Worm (Caenorhabditis elegans) whole organism, late embryonic: ENCODE results near the gene srz-12.
"Not testable (repeated sequence)": the region's sequence is repeated elsewhere in the genome, so short reads cannot be mapped to it uniquely, and the experiment has no call there.

ENCODE experiments used
- C38D4.7 ChIP-seq: fragments of 200-800 bp; sonication (Bioruptor generic); optimal IDR thresholded peaks from 2 replicates; lab custom pipeline; 2018; ENCODE audit warnings: mild to moderate bottlenecking, missing genetic modification characterization, moderate library complexity, missing compliant biosample characterization
- K02D7.2 ChIP-seq: sonication (generic microtip); optimal IDR thresholded peaks from 2 replicates; lab custom pipeline; 2017; ENCODE audit warnings: mild to moderate bottlenecking, missing genetic modification characterization, missing compliant biosample characterization
- K09A11.1 ChIP-seq: sonication (generic microtip); optimal IDR thresholded peaks from 2 replicates; lab custom pipeline; 2017; ENCODE audit warnings: antibody characterized with exemption, mild to moderate bottlenecking, missing genetic modification characterization, missing compliant biosample characterization; ENCODE audit not compliant: insufficient read depth
- ahr-1 ChIP-seq: sonication (generic microtip); optimal IDR thresholded peaks from 2 replicates; lab custom pipeline; 2016; ENCODE audit warnings: missing genetic modification characterization, missing compliant biosample characterization
- ceh-18 ChIP-seq: sonication (generic microtip); optimal IDR thresholded peaks from 2 replicates; lab custom pipeline; 2016; ENCODE audit warnings: missing genetic modification characterization, missing compliant biosample characterization
- ceh-19 ChIP-seq: fragments of 200-800 bp; sonication (Bioruptor generic); optimal IDR thresholded peaks from 2 replicates; lab custom pipeline; 2018; ENCODE audit warnings: mild to moderate bottlenecking, missing genetic modification characterization, missing compliant biosample characterization
- ceh-2 ChIP-seq: sonication (generic microtip); optimal IDR thresholded peaks from 2 replicates; lab custom pipeline; 2016; ENCODE audit warnings: missing genotype, missing genetic modification characterization, missing compliant biosample characterization
- ceh-22 ChIP-seq: sonication (generic microtip); optimal IDR thresholded peaks from 2 replicates; lab custom pipeline; 2017; ENCODE audit warnings: missing biosample characterization, missing genetic modification characterization
- ceh-45 ChIP-seq: fragments of 200-800 bp; sonication (Bioruptor generic); IDR thresholded peaks from 2 replicates; pipeline ENCODE4 v1.3.6; 2022; ENCODE audit warnings: missing genetic modification reagents, missing genetic modification characterization, missing compliant biosample characterization
- ceh-48 ChIP-seq: sonication (generic microtip); optimal IDR thresholded peaks from 2 replicates; lab custom pipeline; 2016; ENCODE audit warnings: missing genetic modification characterization, inconsistent platforms, missing compliant biosample characterization
- ceh-6 ChIP-seq: fragments of 200-800 bp; sonication (Bioruptor generic); optimal IDR thresholded peaks from 2 replicates; lab custom pipeline; 2018; ENCODE audit warnings: mild to moderate bottlenecking, missing genetic modification characterization, missing compliant biosample characterization
- che-1 ChIP-seq: sonication (generic microtip); optimal IDR thresholded peaks from 2 replicates; lab custom pipeline; 2016; ENCODE audit warnings: mild to moderate bottlenecking, missing genetic modification characterization, missing compliant biosample characterization
- dve-1 ChIP-seq: sonication (generic microtip); optimal IDR thresholded peaks from 2 replicates; lab custom pipeline; 2017; ENCODE audit warnings: antibody characterized with exemption, mild to moderate bottlenecking, missing genetic modification characterization, missing compliant biosample characterization
- elt-2 ChIP-seq: sonication (generic microtip); optimal IDR thresholded peaks from 2 replicates; lab custom pipeline; 2016; ENCODE audit warnings: missing genetic modification reagents, missing genetic modification characterization, missing compliant biosample characterization
- elt-4 ChIP-seq: sonication (generic microtip); optimal IDR thresholded peaks from 2 replicates; lab custom pipeline; 2016; ENCODE audit warnings: missing genetic modification characterization, missing compliant biosample characterization
- fax-1 ChIP-seq: sonication (generic microtip); optimal IDR thresholded peaks from 2 replicates; lab custom pipeline; 2016; ENCODE audit warnings: missing genotype, missing genetic modification characterization, missing compliant biosample characterization
- fkh-10 ChIP-seq: fragments of 150-350 bp; optimal IDR thresholded peaks from 2 replicates; lab custom pipeline; 2014; ENCODE audit warnings: missing biosample characterization, missing genetic modification reagents, missing genetic modification characterization
- fkh-6 ChIP-seq: sonication (generic microtip); optimal IDR thresholded peaks from 2 replicates; lab custom pipeline; 2016; ENCODE audit warnings: missing genetic modification characterization, missing compliant biosample characterization
- gmeb-2 ChIP-seq: sonication (generic microtip); optimal IDR thresholded peaks from 2 replicates; lab custom pipeline; 2016; ENCODE audit warnings: missing genetic modification characterization, inconsistent platforms, missing compliant biosample characterization
- hlh-13 ChIP-seq: fragments of 200-800 bp; sonication (Bioruptor generic); optimal IDR thresholded peaks from 2 replicates; lab custom pipeline; 2018; ENCODE audit warnings: mild to moderate bottlenecking, missing genetic modification characterization, missing compliant biosample characterization
- mec-3 ChIP-seq: sonication (generic microtip); optimal IDR thresholded peaks from 2 replicates; lab custom pipeline; 2016; ENCODE audit warnings: borderline replicate concordance, missing genetic modification characterization, missing compliant biosample characterization
- nhr-11 ChIP-seq: fragments of 150-350 bp; optimal IDR thresholded peaks from 2 replicates; lab custom pipeline; 2014; ENCODE audit warnings: missing biosample characterization, missing genetic modification characterization
- pax-1 ChIP-seq: fragments of 150-350 bp; optimal IDR thresholded peaks from 2 replicates; lab custom pipeline; 2014; ENCODE audit warnings: missing biosample characterization, missing genetic modification characterization
- pha-2 ChIP-seq: sonication (generic microtip); optimal IDR thresholded peaks from 2 replicates; lab custom pipeline; 2017; ENCODE audit warnings: mild to moderate bottlenecking, missing genetic modification characterization, missing compliant biosample characterization
- pha-4 ChIP-seq: fragments of 150-350 bp; optimal IDR thresholded peaks from 2 replicates; lab custom pipeline; 2018; ENCODE audit warnings: missing biosample characterization, missing genetic modification reagents, missing genetic modification characterization
- pros-1 ChIP-seq: fragments of 150-350 bp; optimal IDR thresholded peaks from 2 replicates; lab custom pipeline; 2014; ENCODE audit warnings: missing biosample characterization, missing genetic modification reagents, missing genetic modification characterization
- sdc-2 ChIP-seq: sonication (generic microtip); optimal IDR thresholded peaks from 2 replicates; lab custom pipeline; 2016; ENCODE audit warnings: missing genotype, missing genetic modification characterization, missing compliant biosample characterization
- sox-2 ChIP-seq: fragments of 200-800 bp; sonication (Bioruptor generic); IDR thresholded peaks from 2 replicates; pipeline ENCODE4 v1.3.6; 2022; ENCODE audit warnings: missing genetic modification reagents, missing genetic modification characterization, missing compliant biosample characterization
- ttx-3 ChIP-seq: sonication (generic microtip); optimal IDR thresholded peaks from 2 replicates; lab custom pipeline; 2016; ENCODE audit warnings: missing genetic modification reagents, missing genetic modification characterization, missing compliant biosample characterization
- unc-3 ChIP-seq, 2 experiments: fragments of 200-800 bp in 1 of 2; sonication (Bioruptor generic) in 1 of 2; sonication (generic microtip) in 1 of 2; conservative IDR thresholded peaks in 1 of 2; optimal IDR thresholded peaks in 1 of 2; 2 replicates each; pipeline versions ENCODE4 v1.3.6 to Lab custom; 2016 to 2022; ENCODE audit warnings: missing compliant biosample characterization in 2 of 2, missing genetic modification characterization in 2 of 2, missing genetic modification reagents in 1 of 2
- unc-42 ChIP-seq: sonication (generic microtip); optimal IDR thresholded peaks from 2 replicates; lab custom pipeline; 2016; ENCODE audit warnings: missing genotype, missing genetic modification characterization, missing compliant biosample characterization
- ztf-16 ChIP-seq: sonication (generic microtip); optimal IDR thresholded peaks from 2 replicates; lab custom pipeline; 2017; ENCODE audit warnings: missing genetic modification characterization, missing compliant biosample characterization

The srz-12 gene

ce11 chrV:15821398-15821797 is 41.1 kb downstream of the srz-12 start, which contains the start of gene srbc-49:
Gene srbc-49 (plus strand): TSS chrV:15821698.
- TF ChIP-seq ztf-16 (no peak), ceh-2 (tag; lab: Kevin White, UChicago) (no peak), ceh-48 (tag; lab: Kevin White, UChicago) (no peak), ceh-45 (GFP tag; lab: Robert Waterston, UW) (no peak), K09A11.1 (tag; lab: Kevin White, UChicago) (no peak), sdc-2 (tag; lab: Kevin White, UChicago) (no peak), hlh-13 (no peak), dve-1 (no peak), ceh-18 (tag; lab: Kevin White, UChicago) (no peak)

ce11 chrV:15819983-15820382 is 42.5 kb downstream of the srz-12 start, which contains the start of gene srbc-48:
Gene srbc-48 (plus strand): TSS chrV:15820283.
- TF ChIP-seq fax-1, result no peak
- TF ChIP-seq elt-4 (tag; lab: Kevin White, UChicago), result no peak
- no peak for TF ChIP-seq che-1

DNA sequence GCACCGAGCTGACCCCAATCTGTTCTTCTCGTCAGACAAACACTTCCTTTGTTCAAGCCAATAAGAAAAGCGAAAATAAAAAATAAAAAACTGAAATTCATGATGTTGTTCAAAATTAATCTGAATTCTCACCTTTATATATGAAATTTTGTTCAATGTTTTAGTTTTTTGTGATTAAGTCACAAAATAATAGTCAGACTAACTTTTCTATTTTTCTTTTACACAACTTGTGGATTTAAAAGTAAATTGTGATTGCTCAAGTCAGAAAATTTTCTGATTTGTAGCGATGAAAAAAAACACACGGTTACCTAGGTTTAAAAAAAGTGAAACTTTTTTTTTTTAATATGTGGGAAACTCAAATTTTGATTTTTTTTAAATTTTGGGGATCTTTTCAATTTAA is 44.8 kb downstream of the srz-12 start, which contains the start of gene abf-3:
Gene abf-3, minus strand, starts transcription at position 101 of the 400 bp plus-strand sequence.
- TF ChIP-seq ceh-6 (GFP tag; lab: Kevin White, UChicago) (no peak), pros-1 (tag; lab: Kevin White, UChicago) (no peak), ttx-3 (tag; lab: Kevin White, UChicago) (no peak), K09A11.1 (tag; lab: Kevin White, UChicago) (no peak), ceh-18 (tag; lab: Kevin White, UChicago) (no peak), ceh-45 (GFP tag; lab: Robert Waterston, UW) (no peak), fkh-6 (tag; lab: Kevin White, UChicago) (no peak), sox-2 (no peak), pha-2 (tag; lab: Kevin White, UChicago) (no peak), pax-1 (tag; lab: Kevin White, UChicago) (no peak), ceh-19 (GFP tag; lab: Kevin White, UChicago) (no peak), elt-2 (no peak), ceh-2 (tag; lab: Kevin White, UChicago) (no peak), elt-4 (tag; lab: Kevin White, UChicago) (no peak), K02D7.2 (no peak), gmeb-2 (no peak), ahr-1 (no peak)

DNA sequence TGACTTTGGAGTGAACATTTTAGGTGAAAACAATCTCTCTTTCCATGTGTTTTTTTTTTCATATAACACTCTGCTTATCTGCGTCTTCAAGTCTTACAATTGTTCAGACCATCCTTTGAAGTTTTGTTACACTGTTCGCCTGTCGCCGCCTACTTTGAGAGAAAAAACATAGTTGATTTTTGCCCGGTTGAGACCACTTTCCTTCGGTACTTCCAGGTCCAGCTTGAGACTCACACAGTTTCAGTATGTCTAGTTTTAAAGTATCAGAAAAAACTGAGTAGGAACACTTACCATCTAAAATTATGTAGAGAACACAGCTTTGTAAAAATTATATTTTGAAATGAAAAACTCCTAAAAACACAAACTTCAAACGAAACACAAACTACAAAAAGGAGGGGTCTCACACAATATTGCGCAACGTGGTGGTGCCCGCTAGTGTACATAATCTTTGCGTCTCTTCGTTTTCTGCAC is 46.5 kb downstream of the srz-12 start, which contains the start of the genes fbxa-69 and F54B8.4:
Gene fbxa-69, minus strand, starts transcription at position 10 of the 471 bp plus-strand sequence.
Gene F54B8.4, plus strand, starts transcription at position 421 of the 471 bp plus-strand sequence.
- TF ChIP-seq unc-3 (GFP tag; conservative IDR thresholded peaks at IDR 0.05; lab: Robert Waterston, UW) (no peak), unc-3 (tag; optimal IDR thresholded peaks at IDR 0.05; lab: Kevin White, UChicago) (no peak), che-1 (no peak), mec-3 (tag; lab: Kevin White, UChicago) (no peak), unc-42 (tag; lab: Kevin White, UChicago) (no peak), ceh-2 (tag; lab: Kevin White, UChicago) (no peak), pha-4 (tag; lab: Kevin White, UChicago) (no peak), ceh-22 (tag; lab: Kevin White, UChicago) (no peak), nhr-11 (tag; lab: Kevin White, UChicago) (no peak)

DNA sequence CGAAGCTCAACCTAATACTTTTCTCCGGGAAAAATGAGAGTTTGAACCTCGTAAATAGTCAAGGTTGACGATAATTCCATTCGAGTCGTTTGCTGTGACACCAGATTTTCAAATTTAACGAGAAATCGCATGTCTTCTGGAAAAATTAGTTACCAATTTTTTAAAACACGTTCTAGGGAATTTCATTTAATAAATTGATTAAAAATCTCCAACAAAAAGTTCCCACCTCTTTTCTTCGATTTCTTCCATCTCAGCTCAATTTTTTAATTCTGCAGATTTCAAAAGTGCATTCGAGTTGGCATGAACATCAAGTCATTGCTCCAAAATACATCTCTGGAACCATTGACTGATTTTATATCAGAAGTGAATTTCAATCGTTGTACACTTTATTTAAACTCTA is 50.5 kb downstream of the srz-12 start, which contains the start of gene nhr-282:
Gene nhr-282, plus strand, starts transcription at position 301 of the 400 bp plus-strand sequence.
- TF ChIP-seq C38D4.7 (GFP tag; lab: Kevin White, UChicago); fax-1; fkh-10: not testable (repeated sequence)
